Worm (Caenorhabditis elegans): ENCODE results near the gene slc-36.1.

The slc-36.1 gene

ce11 chrIII:13315071-13315470, 7.8 kb downstream of the slc-36.1 start, which contains the start of gene dph-7:
Gene dph-7 (plus strand): TSS chrIII:13315123.
- no peak for TF ChIP-seq ceh-30 (tag; optimal IDR thresholded peaks at IDR 0.05)
- TF ChIP-seq fkh-10 (GFP tag; optimal IDR thresholded peaks at IDR 0.05): no peak
- TF ChIP-seq ama-1 (optimal IDR thresholded peaks at IDR 0.05): no peak
- TF ChIP-seq ceh-19 (GFP tag; optimal IDR thresholded peaks at IDR 0.05): no peak
- no peak for TF ChIP-seq ceh-6 (GFP tag; optimal IDR thresholded peaks at IDR 0.05)
- no peak for TF ChIP-seq ceh-31 (tag; optimal IDR thresholded peaks at IDR 0.05)
- TF ChIP-seq ceh-34 (tag; optimal IDR thresholded peaks at IDR 0.05): no peak

ce11 chrIII:13316935-13317334, 9.6 kb downstream of the slc-36.1 start:
- peak; percentile 51 for TF ChIP-seq hlh-30 (tag; optimal IDR thresholded peaks at IDR 0.05; ENCODE audit: insufficient read depth)
- TF ChIP-seq lin-11 (tag; optimal IDR thresholded peaks at IDR 0.05): no peak

- peak; percentile 53 for TF ChIP-seq nfya-1 (tag; optimal IDR thresholded peaks at IDR 0.05)
- no peak for TF ChIP-seq ceh-24 (tag; optimal IDR thresholded peaks at IDR 0.05)
Measured at ce11 chrIII:13317383-13317911, 10.1 kb downstream of the slc-36.1 start.

- no peak for TF ChIP-seq pha-4 (tag; optimal IDR thresholded peaks at IDR 0.05)
- TF ChIP-seq ceh-48 (tag; optimal IDR thresholded peaks at IDR 0.05): no peak
- TF ChIP-seq madf-2 (tag; optimal IDR thresholded peaks at IDR 0.05): no peak
- no peak for TF ChIP-seq hlh-30 (tag; optimal IDR thresholded peaks at IDR 0.05; ENCODE audit: insufficient read depth)
- TF ChIP-seq ceh-14 (tag; optimal IDR thresholded peaks at IDR 0.05): no peak
- TF ChIP-seq gmeb-2 (tag; optimal IDR thresholded peaks at IDR 0.05): no peak
- no peak for TF ChIP-seq pax-1 (tag; optimal IDR thresholded peaks at IDR 0.05)
Measured at ce11 chrIII:13322578-13322977, 15.3 kb downstream of the slc-36.1 start, which contains the start of gene F53A2.11. Gene F53A2.11 (minus strand): TSS chrIII:13322678.

- TF ChIP-seq ceh-45 (GFP tag; IDR thresholded peaks at IDR 0.05) (no peak), ceh-22 (tag; optimal IDR thresholded peaks at IDR 0.05) (no peak), ceh-14 (tag; optimal IDR thresholded peaks at IDR 0.05) (no peak), ceh-48 (tag; optimal IDR thresholded peaks at IDR 0.05) (no peak), ceh-30 (tag; optimal IDR thresholded peaks at IDR 0.05) (no peak), nfya-1 (tag; optimal IDR thresholded peaks at IDR 0.05) (no peak), unc-55 (GFP tag; optimal IDR thresholded peaks at IDR 0.05) (no peak), elt-2 (tag; optimal IDR thresholded peaks at IDR 0.05) (no peak), pros-1 (tag; optimal IDR thresholded peaks at IDR 0.05) (no peak), syd-9 (tag; optimal IDR thresholded peaks at IDR 0.05) (no peak), lim-6 (tag; optimal IDR thresholded peaks at IDR 0.05) (no peak), ceh-19 (GFP tag; optimal IDR thresholded peaks at IDR 0.05) (no peak), sox-2 (GFP tag; IDR thresholded peaks at IDR 0.05) (no peak), sdc-2 (tag; optimal IDR thresholded peaks at IDR 0.05) (no peak), eyg-1 (tag; optimal IDR thresholded peaks at IDR 0.05) (no peak), pag-3 (tag; optimal IDR thresholded peaks at IDR 0.05; ENCODE audit: borderline replicate concordance) (no peak)
Measured at ce11 chrIII:13324739-13325138, 17.4 kb downstream of the slc-36.1 start, which contains the start of gene F53A2.1. Gene F53A2.1 (minus strand): TSS chrIII:13324839.

- TF ChIP-seq ztf-16 (tag; optimal IDR thresholded peaks at IDR 0.05): no peak
- TF ChIP-seq ets-4 (tag; optimal IDR thresholded peaks at IDR 0.05): no peak
- TF ChIP-seq ceh-14 (tag; optimal IDR thresholded peaks at IDR 0.05): no peak
- no peak for TF ChIP-seq unc-42 (tag; optimal IDR thresholded peaks at IDR 0.05)
- TF ChIP-seq ceh-18 (tag; optimal IDR thresholded peaks at IDR 0.05): no peak
- TF ChIP-seq ceh-24 (tag; optimal IDR thresholded peaks at IDR 0.05): no peak
- no peak for TF ChIP-seq nhr-11 (tag; optimal IDR thresholded peaks at IDR 0.05)
- no peak for TF ChIP-seq lim-6 (tag; optimal IDR thresholded peaks at IDR 0.05)
- no peak for TF ChIP-seq ceh-30 (tag; optimal IDR thresholded peaks at IDR 0.05)
- no peak for TF ChIP-seq nfya-1 (tag; optimal IDR thresholded peaks at IDR 0.05)
- TF ChIP-seq che-1 (tag; optimal IDR thresholded peaks at IDR 0.05): no peak
- no peak for TF ChIP-seq ceh-31 (tag; optimal IDR thresholded peaks at IDR 0.05)
- TF ChIP-seq pax-1 (tag; optimal IDR thresholded peaks at IDR 0.05): no peak
- TF ChIP-seq ceh-22 (tag; optimal IDR thresholded peaks at IDR 0.05): no peak
- no peak for TF ChIP-seq sox-4 (tag; optimal IDR thresholded peaks at IDR 0.05)
- no peak for TF ChIP-seq ahr-1 (tag; optimal IDR thresholded peaks at IDR 0.05)
- no peak for TF ChIP-seq hlh-15 (tag; optimal IDR thresholded peaks at IDR 0.05)
- TF ChIP-seq Y22D7AL.16 (tag; optimal IDR thresholded peaks at IDR 0.05): no peak
- no peak for TF ChIP-seq tbx-2 (tag; optimal IDR thresholded peaks at IDR 0.05)
Measured at ce11 chrIII:13328911-13329310, 21.6 kb downstream of the slc-36.1 start.

All from whole organism, late embryonic.